Fruit fly (Drosophila melanogaster) S2 (cell line): ENCODE measurements around the gene zetaCOP.

ENCODE experiments used
- CG8478 ChIP-seq: fragments of >200 bp; optimal IDR thresholded peaks from 2 replicates; lab custom pipeline; 2018
- CTCF ChIP-seq, 2 experiments: fragments of >200 bp; optimal IDR thresholded peaks; 2 replicates each; lab custom pipeline; 2018

Gene zetaCOP

dm6 chr3L:16699292-16700026 lies 26.1 kb upstream of the zetaCOP start:
- TF ChIP-seq CTCF (optimal IDR thresholded peaks at IDR 0.05; lab: Kevin White, UChicago) (no peak), CG8478 (lab: Kevin White, UChicago) (no peak)

DNA sequence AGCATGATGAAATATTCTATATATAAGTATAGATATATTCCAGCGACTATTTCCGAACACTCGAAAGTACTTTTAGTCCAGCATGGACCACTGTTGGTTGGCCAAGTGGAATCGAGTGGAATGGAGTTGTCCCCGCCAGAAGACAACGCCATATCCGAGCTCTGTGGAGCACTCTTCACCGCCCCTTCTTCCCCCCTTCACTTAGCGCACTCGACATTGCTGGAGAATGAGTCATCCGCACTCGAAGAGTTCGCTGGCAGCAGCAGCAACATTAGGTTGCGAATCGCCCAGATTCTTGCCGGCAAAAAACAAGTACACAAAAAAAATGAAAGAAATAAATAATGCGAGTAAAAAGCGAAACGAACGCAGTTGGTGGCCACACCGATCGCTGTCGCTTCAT lies 24.7 kb upstream of the zetaCOP start:
- TF ChIP-seq CG8478 (lab: Kevin White, UChicago) (no peak), CTCF (optimal IDR thresholded peaks at IDR 0.05; lab: Kevin White, UChicago) (no peak)

DNA sequence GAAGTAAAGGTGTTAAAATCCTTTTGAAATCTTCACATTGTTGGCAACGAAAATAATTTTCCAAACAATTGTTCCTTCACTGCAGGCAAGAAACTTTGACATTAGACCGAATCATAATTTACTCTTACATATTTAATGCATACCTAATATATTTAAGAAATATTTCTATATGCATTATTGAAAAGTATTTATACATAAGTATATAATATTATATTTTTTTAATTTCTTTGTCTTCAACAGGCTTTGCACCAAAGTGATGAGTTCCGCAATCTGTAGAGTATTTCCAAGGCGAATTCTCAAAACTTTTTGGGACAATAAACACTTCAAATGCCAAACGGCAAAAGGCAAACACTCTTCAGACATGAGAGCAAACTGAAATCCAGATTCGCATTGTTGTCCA lies 23.7 kb upstream of the zetaCOP start:
- TF ChIP-seq CTCF (optimal IDR thresholded peaks at IDR 0.05; lab: Kevin White, UChicago) (no peak), CG8478 (lab: Kevin White, UChicago) (no peak)

DNA sequence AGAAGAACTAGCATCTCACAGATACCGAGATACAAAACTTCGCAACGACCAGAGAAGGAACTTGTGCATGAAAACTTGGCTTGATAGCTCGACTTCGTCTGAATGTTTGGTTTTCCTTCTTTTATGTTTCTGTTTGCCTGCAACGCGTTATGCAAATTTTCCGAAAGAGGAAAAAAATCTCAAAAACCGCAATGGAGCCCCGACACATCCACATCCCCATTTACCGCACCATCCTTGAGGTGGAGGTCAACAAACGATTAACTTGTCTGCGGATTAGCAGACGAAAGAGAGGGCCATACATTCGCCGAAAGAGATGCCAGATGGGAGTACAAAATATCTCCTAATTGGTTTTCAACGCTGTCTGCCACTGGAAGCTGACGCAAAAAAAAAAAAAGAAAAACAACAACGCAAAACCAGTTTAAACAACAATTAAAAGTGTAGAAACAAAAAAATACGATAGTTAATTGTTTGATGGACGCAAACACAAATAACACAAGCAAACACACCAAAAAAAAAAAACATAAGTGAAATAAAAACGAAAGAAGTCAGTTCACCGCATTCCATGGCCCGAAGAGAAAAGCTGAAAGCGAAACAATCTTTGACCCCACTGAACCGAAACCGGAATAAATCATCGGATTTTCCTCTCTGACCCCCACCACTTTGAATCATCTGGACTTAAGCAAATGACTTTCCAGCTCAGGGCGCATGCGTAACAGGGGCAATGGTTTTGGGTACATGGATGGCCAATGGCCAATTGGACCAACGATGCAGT lies 21.9 kb upstream of the zetaCOP start:
- TF ChIP-seq CG8478 (lab: Kevin White, UChicago) (no peak), CTCF (optimal IDR thresholded peaks at IDR 0.05; lab: Kevin White, UChicago) (no peak)

DNA sequence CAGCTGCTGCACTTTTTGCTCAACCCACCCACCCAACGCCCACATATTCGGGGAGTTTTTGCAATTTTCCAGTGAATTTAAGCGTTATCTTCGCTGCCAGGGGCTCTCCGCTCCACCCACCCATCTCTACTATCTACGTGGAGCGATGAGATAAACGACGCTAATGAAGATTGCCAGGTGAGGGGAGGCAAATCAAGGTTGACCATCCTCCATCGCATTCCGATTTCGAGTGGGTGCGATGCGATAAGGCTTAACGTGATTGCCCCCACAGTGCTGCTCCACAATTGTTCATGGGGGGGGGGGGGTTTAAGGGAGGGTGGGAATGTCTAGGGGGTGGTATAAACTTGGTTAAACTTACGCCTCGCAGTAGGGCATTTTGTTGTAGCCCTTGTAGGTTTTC lies 20.5 kb upstream of the zetaCOP start:
- no peak for TF ChIP-seq CG8478 (lab: Kevin White, UChicago)
- TF ChIP-seq CTCF (optimal IDR thresholded peaks at IDR 0.05; lab: Kevin White, UChicago) = no peak

DNA sequence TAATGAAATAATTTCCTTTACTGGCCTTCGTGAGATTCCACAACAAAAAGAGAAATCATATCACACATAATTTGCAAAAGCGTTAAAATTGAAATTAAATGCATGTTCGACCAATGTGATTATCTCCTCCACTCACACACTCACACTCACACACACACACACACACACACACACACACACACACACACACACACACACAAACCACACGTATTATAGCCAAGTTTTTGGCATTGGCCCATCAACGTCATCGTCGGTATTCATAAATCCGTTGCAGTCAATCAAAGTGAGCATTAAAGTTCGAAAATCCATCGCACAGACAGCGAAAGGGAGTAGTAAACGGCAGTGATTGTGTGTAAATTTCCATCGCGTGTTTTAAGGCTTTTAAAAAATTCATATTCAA lies 16.7 kb upstream of the zetaCOP start:
- no peak for TF ChIP-seq CG8478 (lab: Kevin White, UChicago)
- TF ChIP-seq CTCF (optimal IDR thresholded peaks at IDR 0.05; lab: Kevin White, UChicago) = no peak

DNA sequence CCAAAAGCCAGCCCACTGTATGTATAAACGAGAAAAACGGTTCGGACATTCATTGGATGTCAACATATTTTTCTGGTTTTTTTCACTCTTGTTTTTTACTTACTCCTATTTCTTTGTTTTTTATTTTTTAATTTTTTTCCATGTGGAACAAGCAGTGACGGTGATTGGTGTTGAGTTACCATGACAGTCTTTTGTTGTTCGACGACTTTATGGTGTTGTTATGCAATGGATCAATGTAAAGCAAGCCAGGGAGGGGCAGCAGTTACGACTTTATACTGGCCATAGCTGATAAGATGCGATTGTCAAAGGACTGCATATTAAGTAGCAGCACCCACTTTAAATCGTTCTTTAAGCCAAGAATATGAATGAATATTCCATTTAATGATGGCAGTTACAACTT lies 16.1 kb upstream of the zetaCOP start:
- TF ChIP-seq CG8478 (lab: Kevin White, UChicago) = no peak
- no peak for TF ChIP-seq CTCF (optimal IDR thresholded peaks at IDR 0.05; lab: Kevin White, UChicago)

- no peak for TF ChIP-seq CTCF (optimal IDR thresholded peaks at IDR 0.05; lab: Kevin White, UChicago)
- no peak for TF ChIP-seq CG8478 (lab: Kevin White, UChicago)
Measured at dm6 chr3L:16683007-16683406, 9.7 kb upstream of the zetaCOP start.

- TF ChIP-seq CG8478 (lab: Kevin White, UChicago) (no peak), CTCF (optimal IDR thresholded peaks at IDR 0.05; lab: Kevin White, UChicago) (no peak)
Measured at dm6 chr3L:16682371-16682770, 9.0 kb upstream of the zetaCOP start.

dm6 chr3L:16679492-16680120 lies 6.3 kb upstream of the zetaCOP start:
- no peak for TF ChIP-seq CTCF (optimal IDR thresholded peaks at IDR 0.05; lab: Kevin White, UChicago)
- TF ChIP-seq CG8478 (lab: Kevin White, UChicago) = no peak

- TF ChIP-seq CG8478 (lab: Kevin White, UChicago) (no peak), CTCF (optimal IDR thresholded peaks at IDR 0.05; lab: Kevin White, UChicago) (no peak)
Measured at dm6 chr3L:16670882-16671675, 2.3 kb downstream of the zetaCOP start.

- no peak for TF ChIP-seq CTCF (optimal IDR thresholded peaks at IDR 0.05; lab: Kevin White, UChicago)
- no peak for TF ChIP-seq CG8478 (lab: Kevin White, UChicago)
Measured at dm6 chr3L:16670195-16670594, 3.2 kb downstream of the zetaCOP start.

DNA sequence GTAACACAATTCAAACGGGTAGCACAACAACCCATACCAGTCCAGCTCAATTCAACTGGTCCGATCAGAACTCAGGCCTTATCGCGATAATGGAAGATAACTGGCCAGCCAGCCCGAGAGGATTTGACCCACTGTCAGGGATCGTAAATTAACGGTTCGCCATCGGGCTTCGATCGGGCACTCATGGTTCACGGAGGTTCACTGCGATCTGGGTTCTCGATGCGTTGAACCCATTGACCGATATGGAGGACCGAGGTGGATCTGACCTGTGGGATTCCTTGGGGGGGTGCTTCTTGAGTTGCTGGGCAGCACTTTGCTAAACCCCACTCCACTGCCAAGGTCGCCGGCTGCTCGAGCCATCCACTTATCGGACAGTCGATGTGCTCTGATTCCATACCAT lies 4.6 kb downstream of the zetaCOP start:
- TF ChIP-seq CG8478 (lab: Kevin White, UChicago) (no peak), CTCF (optimal IDR thresholded peaks at IDR 0.05; lab: Kevin White, UChicago) (no peak)
